Worm (Caenorhabditis elegans): Measurements from ENCODE around the gene M03E7.2.

DNA sequence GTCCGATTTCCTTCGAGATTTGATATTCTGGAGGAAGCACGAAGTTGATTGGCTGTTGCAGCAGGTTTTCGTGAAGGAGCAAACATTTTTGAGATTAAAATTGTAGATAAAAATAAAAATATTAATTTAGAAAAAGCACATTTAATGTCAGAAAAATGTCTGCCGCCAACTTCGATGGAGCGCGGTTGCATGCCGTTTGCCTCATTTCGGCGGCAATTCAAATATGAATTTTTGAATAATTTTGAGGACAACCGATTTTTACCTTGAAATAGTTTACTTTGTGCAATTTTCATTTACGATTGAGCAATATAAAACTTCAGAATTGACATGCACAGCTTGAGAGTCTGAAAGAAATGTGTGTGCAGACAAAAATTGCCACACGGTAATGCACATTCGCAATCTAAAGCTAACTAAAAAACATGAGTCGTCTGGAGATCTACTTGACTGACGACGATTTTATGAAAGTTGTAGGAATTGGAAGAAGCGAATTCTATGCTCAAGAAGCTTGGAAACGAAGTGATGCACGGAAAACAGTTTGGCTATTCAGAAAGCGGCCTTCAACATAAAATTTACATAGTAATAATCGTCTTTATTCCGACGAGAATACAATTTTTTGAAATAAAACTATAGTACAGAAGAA lies 20.9 kb upstream of the M03E7.2 start, which contains the start of gene zhit-1:
- TF ChIP-seq nhr-237 (tag; optimal IDR thresholded peaks at IDR 0.05) (no peak), lin-39 (tag; optimal IDR thresholded peaks at IDR 0.05) (no peak), ztf-11 (tag; optimal IDR thresholded peaks at IDR 0.05) (no peak), dpl-1 (GFP tag; optimal IDR thresholded peaks at IDR 0.05) (peak; percentile 85 to 92 (median 89)), nhr-76 (tag; optimal IDR thresholded peaks at IDR 0.05) (no peak), elt-3 (tag; optimal IDR thresholded peaks at IDR 0.05) (no peak), lin-13 (GFP tag; optimal IDR thresholded peaks at IDR 0.05) (no peak), ama-1 (optimal IDR thresholded peaks at IDR 0.05) (no peak), pqm-1 (tag; optimal IDR thresholded peaks at IDR 0.05) (no peak), hlh-4 (tag; optimal IDR thresholded peaks at IDR 0.05) (no peak), fkh-10 (GFP tag; optimal IDR thresholded peaks at IDR 0.05) (no peak), egl-27 (tag; optimal IDR thresholded peaks at IDR 0.05) (no peak)
